Worm (Caenorhabditis elegans): ENCODE measurements around the gene oac-29.

ce11 chrV:8599192-8599591 is 36.3 kb downstream of the oac-29 start, which contains the start of gene F41E6.7:
- TF ChIP-seq rnt-1 (tag; optimal IDR thresholded peaks at IDR 0.05) (no peak), ceh-19 (GFP tag; optimal IDR thresholded peaks at IDR 0.05) (no peak), syd-9 (tag; optimal IDR thresholded peaks at IDR 0.05) (no peak)
